Worm (Caenorhabditis elegans): Measurements from ENCODE around the gene twk-13.

The twk-13 gene

DNA sequence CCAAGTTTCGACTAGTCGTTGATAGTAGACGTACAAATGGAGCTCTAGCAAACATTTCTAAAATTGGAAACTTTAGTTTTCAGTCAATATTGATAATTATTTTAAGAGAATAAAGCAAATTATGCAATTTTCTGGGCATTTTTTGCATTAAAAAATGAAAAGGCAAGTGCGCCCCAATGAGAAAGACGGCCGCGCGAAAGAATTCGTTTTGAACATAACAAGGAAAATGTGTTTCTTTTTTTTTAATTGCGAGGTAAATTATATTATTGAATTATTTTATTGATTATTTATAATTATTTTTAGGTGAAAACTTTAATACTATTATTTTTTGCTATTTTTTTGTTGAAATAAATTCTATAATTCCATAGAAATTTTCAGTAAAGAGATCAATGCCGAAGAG, 66.3 kb downstream of the twk-13 start, which contains the start of the genes tsfm-1 and capg-2:
tsfm-1 (minus strand) TSS at position 57 of the 400 bp plus-strand sequence.
capg-2 (plus strand) TSS at position 379 of the 400 bp plus-strand sequence.
- no peak for TF ChIP-seq unc-62 (GFP tag; optimal IDR thresholded peaks at IDR 0.05)
